Worm (Caenorhabditis elegans) whole organism, mixed stage, embryonic: ENCODE measurements around the gene npp-1.

Source experiments
- M03D4.4 ChIP-seq: sonication (generic microtip); optimal IDR thresholded peaks from 2 replicates; lab custom pipeline; 2017; ENCODE audit warnings: mild to moderate bottlenecking, missing genetic modification characterization, missing compliant biosample characterization
- bed-3 ChIP-seq: fragments of 200-800 bp; sonication (Bioruptor generic); optimal IDR thresholded peaks from 3 replicates; lab custom pipeline; 2018; ENCODE audit warnings: mild to moderate bottlenecking, missing genetic modification characterization, moderate library complexity, missing compliant biosample characterization
- blmp-1 ChIP-seq: fragments of 150-350 bp; optimal IDR thresholded peaks from 2 replicates; lab custom pipeline; 2014; ENCODE audit warnings: missing biosample characterization, missing genetic modification characterization
- ceh-39 ChIP-seq: fragments of 150-350 bp; optimal IDR thresholded peaks from 2 replicates; lab custom pipeline; 2014; ENCODE audit warnings: missing biosample characterization, missing genetic modification characterization
- ceh-43 ChIP-seq: fragments of 200-800 bp; sonication (Bioruptor generic); optimal IDR thresholded peaks from 2 replicates; lab custom pipeline; 2018; ENCODE audit warnings: mild to moderate bottlenecking, missing genetic modification characterization, moderate library complexity, missing compliant biosample characterization
- ceh-83 ChIP-seq: fragments of 200-800 bp; sonication (Bioruptor generic); optimal IDR thresholded peaks from 2 replicates; lab custom pipeline; 2018; ENCODE audit warnings: mild to moderate bottlenecking, missing genetic modification characterization, missing compliant biosample characterization
- ces-1 ChIP-seq: fragments of 150-350 bp; optimal IDR thresholded peaks from 2 replicates; lab custom pipeline; 2014; ENCODE audit warnings: missing biosample characterization, missing genetic modification reagents, missing genetic modification characterization
- cnd-1 ChIP-seq: fragments of 200-800 bp; sonication (Bioruptor generic); optimal IDR thresholded peaks from 2 replicates; lab custom pipeline; 2018; ENCODE audit warnings: mild to moderate bottlenecking, missing genetic modification characterization, missing compliant biosample characterization
- drap-1 ChIP-seq: fragments of 200-800 bp; sonication (Bioruptor generic); optimal IDR thresholded peaks from 3 replicates; lab custom pipeline; 2018; ENCODE audit warnings: mild to moderate bottlenecking, missing genetic modification characterization, missing compliant biosample characterization
- elt-1 ChIP-seq: sonication (generic microtip); optimal IDR thresholded peaks from 2 replicates; lab custom pipeline; 2017; ENCODE audit warnings: missing genetic modification characterization, mild to moderate bottlenecking, missing compliant biosample characterization, antibody characterized with exemption, moderate library complexity, borderline replicate concordance; ENCODE audit not compliant: insufficient read depth
- elt-3 ChIP-seq: fragments of 150-350 bp; optimal IDR thresholded peaks from 2 replicates; lab custom pipeline; 2014; ENCODE audit warnings: missing biosample characterization, missing genetic modification characterization
- flh-1 ChIP-seq: fragments of 200-800 bp; sonication (Bioruptor generic); optimal IDR thresholded peaks from 2 replicates; lab custom pipeline; 2018; ENCODE audit warnings: mild to moderate bottlenecking, missing genetic modification characterization, moderate library complexity, missing compliant biosample characterization
- ham-2 ChIP-seq: fragments of 200-800 bp; sonication (Bioruptor generic); optimal IDR thresholded peaks from 2 replicates; lab custom pipeline; 2018; ENCODE audit warnings: mild to moderate bottlenecking, missing genetic modification characterization, missing compliant biosample characterization
- hlh-1 ChIP-seq: fragments of 150-350 bp; optimal IDR thresholded peaks from 2 replicates; lab custom pipeline; 2014; ENCODE audit warnings: missing biosample characterization, missing genetic modification reagents, missing genetic modification characterization
- lin-13 ChIP-seq: fragments of 150-350 bp; optimal IDR thresholded peaks from 2 replicates; lab custom pipeline; 2014; ENCODE audit warnings: missing biosample characterization, missing genetic modification characterization
- lin-32 ChIP-seq: fragments of 200-800 bp; sonication (Bioruptor generic); optimal IDR thresholded peaks from 2 replicates; lab custom pipeline; 2018; ENCODE audit warnings: mild to moderate bottlenecking, missing genetic modification characterization, missing compliant biosample characterization
- lsy-2 ChIP-seq: fragments of 150-350 bp; optimal IDR thresholded peaks from 2 replicates; lab custom pipeline; 2014; ENCODE audit warnings: missing biosample characterization, missing genetic modification characterization
- mab-5 ChIP-seq: fragments of 150-350 bp; optimal IDR thresholded peaks from 2 replicates; lab custom pipeline; 2014; ENCODE audit warnings: missing biosample characterization, missing genetic modification characterization
- mep-1 ChIP-seq: fragments of 150-350 bp; optimal IDR thresholded peaks from 2 replicates; lab custom pipeline; 2017; ENCODE audit warnings: missing biosample characterization, missing genetic modification reagents, missing genetic modification characterization, inconsistent platforms
- mls-2 ChIP-seq: sonication (generic microtip); optimal IDR thresholded peaks from 2 replicates; lab custom pipeline; 2016; ENCODE audit warnings: mild to moderate bottlenecking, missing genetic modification characterization, moderate library complexity, missing compliant biosample characterization
- nhr-12 ChIP-seq: fragments of 150-350 bp; optimal IDR thresholded peaks from 2 replicates; lab custom pipeline; 2014; ENCODE audit warnings: missing biosample characterization, missing genetic modification characterization
- nhr-2 ChIP-seq: fragments of 150-350 bp; optimal IDR thresholded peaks from 2 replicates; lab custom pipeline; 2014; ENCODE audit warnings: missing biosample characterization, missing genetic modification characterization
- nhr-237 ChIP-seq: fragments of 150-350 bp; optimal IDR thresholded peaks from 2 replicates; lab custom pipeline; 2014; ENCODE audit warnings: missing biosample characterization, missing genetic modification characterization
- nhr-28 ChIP-seq: fragments of 150-350 bp; optimal IDR thresholded peaks from 2 replicates; lab custom pipeline; 2014; ENCODE audit warnings: missing biosample characterization, missing genetic modification characterization
- nhr-76 ChIP-seq: sonication (generic microtip); optimal IDR thresholded peaks from 2 replicates; lab custom pipeline; 2017; ENCODE audit warnings: missing biosample characterization, missing genetic modification characterization
- pha-4 ChIP-seq: fragments of 150-350 bp; optimal IDR thresholded peaks from 2 replicates; lab custom pipeline; 2018; ENCODE audit warnings: missing biosample characterization, missing genetic modification reagents, missing genetic modification characterization
- sem-2 ChIP-seq: fragments of 200-800 bp; sonication (Bioruptor generic); optimal IDR thresholded peaks from 2 replicates; lab custom pipeline; 2018; ENCODE audit warnings: mild to moderate bottlenecking, missing genetic modification characterization, missing compliant biosample characterization
- snpc-4 ChIP-seq: fragments of 150-350 bp; optimal IDR thresholded peaks from 2 replicates; lab custom pipeline; 2014; ENCODE audit warnings: missing biosample characterization, missing genetic modification characterization
- sptf-1 ChIP-seq: sonication (generic microtip); optimal IDR thresholded peaks from 2 replicates; lab custom pipeline; 2017; ENCODE audit warnings: mild to moderate bottlenecking, missing genetic modification characterization, moderate library complexity, missing compliant biosample characterization
- tbx-8 ChIP-seq: fragments of 200-800 bp; sonication (Bioruptor generic); optimal IDR thresholded peaks from 2 replicates; lab custom pipeline; 2018; ENCODE audit warnings: mild to moderate bottlenecking, missing genetic modification characterization, moderate library complexity, missing compliant biosample characterization
- unc-120 ChIP-seq: sonication (generic microtip); optimal IDR thresholded peaks from 2 replicates; lab custom pipeline; 2017; ENCODE audit warnings: missing genetic modification characterization, missing compliant biosample characterization; ENCODE audit not compliant: poor library complexity, severe bottlenecking
- unc-39 ChIP-seq: fragments of 150-350 bp; optimal IDR thresholded peaks from 2 replicates; lab custom pipeline; 2014; ENCODE audit warnings: missing biosample characterization, missing genetic modification characterization
- unc-62 ChIP-seq: fragments of 150-350 bp; optimal IDR thresholded peaks from 2 replicates; lab custom pipeline; 2014; ENCODE audit warnings: missing biosample characterization, missing genetic modification reagents, missing genetic modification characterization
- zip-8 ChIP-seq: fragments of 150-350 bp; optimal IDR thresholded peaks from 2 replicates; lab custom pipeline; 2014; ENCODE audit warnings: missing biosample characterization, missing genetic modification characterization
- ztf-11 ChIP-seq: fragments of 150-350 bp; optimal IDR thresholded peaks from 2 replicates; lab custom pipeline; 2014; ENCODE audit warnings: missing biosample characterization, missing genetic modification characterization

Gene npp-1

ce11 chrIV:9873837-9874236 lies 15.5 kb downstream of the npp-1 start:
- no peak for TF ChIP-seq zip-8 (tag; lab: Kevin White, UChicago)
- TF ChIP-seq nhr-76 (tag; lab: Kevin White, UChicago) = no peak
- no peak for TF ChIP-seq mab-5
- TF ChIP-seq ham-2 (GFP tag; lab: Kevin White, UChicago) = no peak
- no peak for TF ChIP-seq ceh-39
- no peak for TF ChIP-seq sptf-1 (tag; lab: Kevin White, UChicago)
- no peak for TF ChIP-seq blmp-1 (tag; lab: Kevin White, UChicago)
- TF ChIP-seq lin-32 (GFP tag; lab: Kevin White, UChicago) = no peak
- TF ChIP-seq snpc-4 (tag; lab: Kevin White, UChicago) = no peak
- peak; percentile 7 for TF ChIP-seq nhr-237 (tag; lab: Kevin White, UChicago)
- TF ChIP-seq flh-1 (GFP tag; lab: Kevin White, UChicago) = no peak
- TF ChIP-seq ces-1 (GFP tag; lab: Kevin White, UChicago) = peak; percentile 28
- no peak for TF ChIP-seq elt-3 (tag; lab: Kevin White, UChicago)
- TF ChIP-seq nhr-2 (tag; lab: Kevin White, UChicago) = no peak
- TF ChIP-seq ceh-83 (GFP tag; lab: Kevin White, UChicago) = no peak
- no peak for TF ChIP-seq ceh-43 (GFP tag; lab: Kevin White, UChicago)
- peak; percentile 38 for TF ChIP-seq pha-4 (tag; lab: Kevin White, UChicago)
- TF ChIP-seq ztf-11 = no peak
- TF ChIP-seq elt-1 (tag; lab: Kevin White, UChicago) = no peak
- TF ChIP-seq mep-1 (tag; lab: Kevin White, UChicago) = no peak
- TF ChIP-seq nhr-12 (tag; lab: Kevin White, UChicago) = no peak
- TF ChIP-seq mls-2 (tag; lab: Kevin White, UChicago) = no peak
- TF ChIP-seq unc-62 (GFP tag; lab: Kevin White, UChicago) = peak; percentile 64
- TF ChIP-seq unc-39 (tag; lab: Kevin White, UChicago) = no peak
- TF ChIP-seq lin-13 (tag; lab: Kevin White, UChicago) = no peak
- no peak for TF ChIP-seq M03D4.4 (tag; lab: Kevin White, UChicago)
- no peak for TF ChIP-seq lsy-2 (tag; lab: Kevin White, UChicago)
- TF ChIP-seq sem-2 (GFP tag; lab: Kevin White, UChicago) = no peak
- TF ChIP-seq unc-120 = peak; percentile 61
- peak; percentile 66 for TF ChIP-seq hlh-1 (tag; lab: Kevin White, UChicago)
- no peak for TF ChIP-seq bed-3
- no peak for TF ChIP-seq drap-1 (GFP tag; lab: Kevin White, UChicago)
- TF ChIP-seq nhr-28 (tag; lab: Kevin White, UChicago) = no peak
- no peak for TF ChIP-seq cnd-1 (tag; lab: Kevin White, UChicago)
- no peak for TF ChIP-seq tbx-8 (GFP tag; lab: Kevin White, UChicago)

ce11 chrIV:9875646-9876045 lies 17.4 kb downstream of the npp-1 start:
- no peak for TF ChIP-seq tbx-8 (GFP tag; lab: Kevin White, UChicago)
- TF ChIP-seq ztf-11 = no peak

- no peak for TF ChIP-seq ceh-39
These were observed 20.6 kb downstream of the npp-1 start, which contains the start of gene nhr-4 for ce11 chrIV:9878893-9879379. Gene nhr-4, plus strand, starts transcription at chrIV:9879329.

ce11 chrIV:9884257-9884656 lies 26.0 kb downstream of the npp-1 start, which contains the start of the genes prp-18 and mccc-1:
Gene prp-18, minus strand, starts transcription at chrIV:9884383.
Gene mccc-1, plus strand, starts transcription at chrIV:9884570.
- TF ChIP-seq sem-2 (GFP tag; lab: Kevin White, UChicago) (no peak), mls-2 (tag; lab: Kevin White, UChicago) (no peak), mep-1 (tag; lab: Kevin White, UChicago) (peak; percentile 46), ces-1 (GFP tag; lab: Kevin White, UChicago) (peak; percentile 87), pha-4 (tag; lab: Kevin White, UChicago) (peak; percentile 36)
